Fruit fly (Drosophila melanogaster) whole organism, pupa: Measurements from ENCODE around the gene Eig71Ec.

Experiments used
- CG10348 ChIP-seq: fragments of 200-800 bp; sonication (Bioruptor generic); IDR thresholded peaks from 2 replicates; pipeline ENCODE4 v1.3.6; 2022; ENCODE audit warnings: missing biosample characterization, missing genetic modification characterization
- CG12605 ChIP-seq: fragments of 200-800 bp; sonication (Bioruptor generic); IDR thresholded peaks from 2 replicates; pipeline ENCODE4 v1.3.6; 2022; ENCODE audit warnings: missing biosample characterization, missing genetic modification characterization
- CG13204 ChIP-seq: fragments of 200-800 bp; sonication (Bioruptor generic); optimal IDR thresholded peaks from 2 replicates; lab custom pipeline; 2018; ENCODE audit warnings: missing biosample characterization, mild to moderate bottlenecking, missing genetic modification characterization, moderate library complexity
- CG14655 ChIP-seq: fragments of 200-800 bp; sonication (Bioruptor generic); optimal IDR thresholded peaks from 3 replicates; lab custom pipeline; 2017; ENCODE audit warnings: mild to moderate bottlenecking, missing biosample characterization, missing genetic modification reagents, missing genetic modification characterization
- CG15710 ChIP-seq: fragments of 200-800 bp; sonication (Bioruptor generic); optimal IDR thresholded peaks from 2 replicates; lab custom pipeline; 2018; ENCODE audit warnings: missing biosample characterization, mild to moderate bottlenecking, missing genetic modification characterization, moderate library complexity
- CG17806 ChIP-seq: fragments of 200-800 bp; sonication (Bioruptor generic); optimal IDR thresholded peaks from 2 replicates; lab custom pipeline; 2018; ENCODE audit warnings: missing biosample characterization, mild to moderate bottlenecking, missing genetic modification characterization, moderate library complexity
- CG32121 ChIP-seq: fragments of 200-800 bp; sonication (Bioruptor generic); IDR thresholded peaks from 2 replicates; pipeline ENCODE4 v1.3.6; 2022; ENCODE audit warnings: missing biosample characterization, missing genetic modification characterization
- CG34367 ChIP-seq: fragments of 200-800 bp; sonication (Bioruptor generic); optimal IDR thresholded peaks from 2 replicates; lab custom pipeline; 2018; ENCODE audit warnings: missing biosample characterization, mild to moderate bottlenecking, missing genetic modification characterization
- CG4496 ChIP-seq: fragments of 200-800 bp; sonication (Bioruptor generic); IDR thresholded peaks from 3 replicates; pipeline ENCODE4 v1.3.6; 2022; ENCODE audit warnings: missing biosample characterization, missing genetic modification characterization
- CG8159 ChIP-seq: fragments of 200-800 bp; sonication (Bioruptor generic); optimal IDR thresholded peaks from 3 replicates; lab custom pipeline; 2018; ENCODE audit warnings: missing biosample characterization, mild to moderate bottlenecking, missing genetic modification characterization, moderate library complexity
- CG8301 ChIP-seq: fragments of 200-800 bp; sonication (Bioruptor generic); optimal IDR thresholded peaks from 2 replicates; lab custom pipeline; 2018; ENCODE audit warnings: missing biosample characterization, mild to moderate bottlenecking, missing genetic modification characterization
- CG9948 ChIP-seq: fragments of 200-800 bp; sonication (Bioruptor generic); optimal IDR thresholded peaks from 2 replicates; lab custom pipeline; 2018; ENCODE audit warnings: missing biosample characterization, mild to moderate bottlenecking, missing genetic modification characterization, moderate library complexity
- D1 ChIP-seq: fragments of 200-800 bp; sonication (Bioruptor generic); optimal IDR thresholded peaks from 2 replicates; lab custom pipeline; 2018; ENCODE audit warnings: missing biosample characterization, mild to moderate bottlenecking, missing genetic modification characterization, moderate library complexity
- EcR ChIP-seq: fragments of 200-800 bp; sonication (Bioruptor generic); optimal IDR thresholded peaks from 3 replicates; lab custom pipeline; 2019; ENCODE audit warnings: missing biosample characterization, missing genetic modification characterization, mild to moderate bottlenecking, moderate library complexity, missing genetic modification reagents
- Ets98B ChIP-seq: fragments of 200-800 bp; sonication (Bioruptor generic); IDR thresholded peaks from 2 replicates; pipeline ENCODE4 v1.3.6; 2022; ENCODE audit warnings: missing biosample characterization, missing genetic modification characterization
- Pif1A ChIP-seq: fragments of 200-800 bp; sonication (Bioruptor generic); optimal IDR thresholded peaks from 3 replicates; lab custom pipeline; 2016; ENCODE audit warnings: missing biosample characterization, missing genetic modification characterization
- Pif1B ChIP-seq: fragments of 200-800 bp; sonication (Bioruptor generic); optimal IDR thresholded peaks from 3 replicates; lab custom pipeline; 2016; ENCODE audit warnings: missing biosample characterization, missing genetic modification characterization
- Snoo ChIP-seq: fragments of 200-800 bp; sonication (Bioruptor generic); optimal IDR thresholded peaks from 3 replicates; lab custom pipeline; 2017; ENCODE audit warnings: missing biosample characterization, mild to moderate bottlenecking, missing genetic modification characterization, inconsistent platforms
- fd96Ca ChIP-seq: fragments of 200-800 bp; sonication (Bioruptor generic); IDR thresholded peaks from 3 replicates; pipeline ENCODE4 v1.3.6; 2022; ENCODE audit warnings: missing biosample characterization, missing genetic modification characterization
- gl ChIP-seq: fragments of 200-800 bp; sonication (Bioruptor generic); optimal IDR thresholded peaks from 2 replicates; lab custom pipeline; 2018; ENCODE audit warnings: missing biosample characterization, mild to moderate bottlenecking, missing genetic modification characterization
- rn ChIP-seq: fragments of 200-800 bp; sonication (Bioruptor generic); IDR thresholded peaks from 2 replicates; pipeline ENCODE4 v1.3.6; 2022; ENCODE audit warnings: missing biosample characterization, missing genetic modification characterization

Gene Eig71Ec

DNA sequence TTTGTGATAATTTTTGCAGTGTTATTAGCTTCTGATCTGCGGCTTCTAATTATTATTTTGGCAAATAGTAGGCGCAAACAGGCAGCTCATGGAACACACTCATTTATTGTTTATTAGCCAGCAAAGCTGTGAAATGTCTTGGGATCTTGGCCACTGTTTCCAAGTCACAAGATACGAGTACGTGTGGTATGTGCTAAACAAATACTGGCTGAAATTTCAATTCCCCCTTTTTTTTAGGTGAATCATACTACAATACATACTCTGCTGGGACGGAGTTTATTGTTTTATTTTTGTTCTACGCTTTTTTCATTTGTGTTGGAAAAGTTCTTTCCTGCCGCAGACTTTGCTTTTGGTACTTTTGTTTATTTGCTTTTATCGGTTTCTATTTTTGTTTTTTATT, 21.0 kb downstream of the Eig71Ec start:
- TF ChIP-seq CG12605 (GFP tag; lab: Robert Waterston, UW) (no peak), CG13204 (GFP tag; lab: Kevin White, UChicago) (no peak), gl (tag; lab: Kevin White, UChicago) (no peak), CG32121 (GFP tag; lab: Robert Waterston, UW) (no peak), CG14655 (GFP tag; lab: Kevin White, UChicago) (no peak)

- TF ChIP-seq CG13204 (GFP tag; lab: Kevin White, UChicago) (no peak), rn (GFP tag; lab: Robert Waterston, UW) (no peak), EcR (GFP tag; lab: Kevin White, UChicago) (no peak), CG14655 (GFP tag; lab: Kevin White, UChicago) (no peak), CG15710 (tag; lab: Kevin White, UChicago) (no peak), fd96Ca (GFP tag; lab: Robert Waterston, UW) (no peak), CG8301 (tag; lab: Kevin White, UChicago) (no peak)
These were observed 24.8 kb downstream of the Eig71Ec start for dm6 chr3L:15627295-15627694.

- TF ChIP-seq CG17806 (tag; lab: Kevin White, UChicago), result peak; percentile 94
- TF ChIP-seq CG10348 (GFP tag; lab: Robert Waterston, UW), result no peak; the same call in none of the 2 replicates
- TF ChIP-seq CG32121 (GFP tag; lab: Robert Waterston, UW), result peak; percentile 96
- peak; percentile 98 for TF ChIP-seq CG9948 (tag; lab: Kevin White, UChicago)
- TF ChIP-seq CG8159 (tag; lab: Kevin White, UChicago), result peak; percentile 97
- peak; percentile 87 for TF ChIP-seq CG4496 (GFP tag; lab: Robert Waterston, UW)
- peak; percentile 62 for TF ChIP-seq Pif1A
- TF ChIP-seq CG15710 (tag; lab: Kevin White, UChicago), result peak; percentile 96
- peak; percentile 98 for TF ChIP-seq CG8301 (tag; lab: Kevin White, UChicago)
- peak; percentile 74 for TF ChIP-seq Ets98B
- TF ChIP-seq D1 (tag; lab: Kevin White, UChicago), result peak; percentile 93
- peak; percentile 97 for TF ChIP-seq EcR (GFP tag; lab: Kevin White, UChicago)
- TF ChIP-seq CG13204 (GFP tag; lab: Kevin White, UChicago), result peak; percentile 64
- TF ChIP-seq Snoo (tag; lab: Kevin White, UChicago), result peak; percentile 96
- peak; percentile 90 for TF ChIP-seq CG34367 (tag; lab: Kevin White, UChicago)
- TF ChIP-seq rn (GFP tag; lab: Robert Waterston, UW), result peak; percentile 90
- TF ChIP-seq gl (tag; lab: Kevin White, UChicago), result peak; percentile 49
- peak; percentile 72 for TF ChIP-seq CG12605 (GFP tag; lab: Robert Waterston, UW)
- peak; percentile 98 for TF ChIP-seq CG14655 (GFP tag; lab: Kevin White, UChicago)
- TF ChIP-seq fd96Ca (GFP tag; lab: Robert Waterston, UW), result no peak; the same call in none of the 3 replicates
- peak; percentile 78 for TF ChIP-seq Pif1B (GFP tag; lab: Kevin White, UChicago)
These were observed 26.2 kb downstream of the Eig71Ec start for dm6 chr3L:15625676-15626414.

DNA sequence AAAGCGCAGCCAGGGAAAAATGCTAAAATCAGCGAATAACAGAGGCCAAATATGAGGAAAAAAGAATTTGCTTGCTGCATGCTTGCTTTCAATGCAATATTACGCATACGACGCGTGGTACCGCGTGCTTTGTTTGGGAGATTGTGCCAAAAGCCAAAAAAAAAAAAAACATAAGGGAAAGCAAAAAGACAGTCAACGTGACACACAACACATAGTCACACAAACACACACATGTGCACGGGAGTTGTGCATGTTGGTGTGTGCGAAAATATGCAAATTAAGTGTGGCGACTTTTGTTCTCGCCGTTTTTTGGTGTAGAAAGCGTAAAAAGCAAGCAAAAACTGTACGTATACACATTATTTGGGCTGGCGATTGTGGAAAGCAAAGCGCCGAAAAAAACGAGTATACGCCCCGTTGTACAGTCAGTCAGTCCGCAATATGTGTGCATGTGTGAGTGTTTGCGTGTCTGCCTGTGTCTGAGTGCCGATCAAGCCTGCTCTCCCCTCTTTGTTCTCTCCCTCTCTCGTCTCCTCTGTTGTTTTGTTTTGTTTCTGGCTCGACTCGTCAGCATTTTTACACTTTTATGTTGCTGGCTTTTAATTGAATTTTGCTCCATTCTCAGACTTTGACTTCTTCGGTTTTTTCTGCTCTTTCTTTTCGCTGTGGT, 27.0 kb downstream of the Eig71Ec start:
- TF ChIP-seq CG10348 (GFP tag; lab: Robert Waterston, UW) (no peak), CG4496 (GFP tag; lab: Robert Waterston, UW) (peak; percentile 65; the same call in 2 of the 3 replicates)

dm6 chr3L:15624097-15624496, 28.0 kb downstream of the Eig71Ec start:
- TF ChIP-seq fd96Ca (GFP tag; lab: Robert Waterston, UW), result no peak
- TF ChIP-seq CG4496 (GFP tag; lab: Robert Waterston, UW), result peak; percentile 11; the same call in 1 of the 3 replicates
- TF ChIP-seq, all 21 proteins: peak for 1

DNA sequence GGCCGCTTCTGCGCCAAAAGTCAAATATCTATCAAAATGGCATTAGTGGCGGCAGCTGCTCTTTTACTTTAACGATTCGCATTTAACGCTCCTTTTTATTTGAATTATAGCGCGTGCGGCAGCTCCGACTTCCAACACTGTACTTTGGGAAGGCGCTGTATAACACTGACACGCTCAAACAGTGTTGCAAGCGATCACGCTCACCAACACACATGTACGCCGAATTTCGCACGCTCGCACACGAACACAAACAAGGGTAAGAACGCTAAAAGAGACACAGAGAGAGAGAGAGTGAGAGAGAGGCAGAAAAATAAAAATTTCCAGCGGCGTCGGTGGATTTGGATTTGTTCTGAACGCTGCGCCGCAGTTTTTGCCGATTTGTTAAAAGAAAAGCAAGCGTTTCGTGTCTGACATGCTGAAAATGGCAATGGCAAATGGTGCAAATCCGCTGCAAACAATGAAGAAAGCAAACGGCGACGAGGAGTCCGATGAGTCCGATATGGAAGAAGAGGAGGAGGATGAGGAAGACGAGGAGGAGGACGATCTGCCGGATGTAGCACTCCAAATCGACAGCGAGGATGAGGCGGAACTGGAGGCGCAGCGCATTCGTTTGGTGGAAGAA, 32.3 kb downstream of the Eig71Ec start, which contains the start of gene Phs:
Gene Phs, plus strand, starts transcription at position 276 of the 622 bp plus-strand sequence.
- TF ChIP-seq Pif1A (no peak), CG10348 (GFP tag; lab: Robert Waterston, UW) (no peak), CG12605 (GFP tag; lab: Robert Waterston, UW) (no peak), D1 (tag; lab: Kevin White, UChicago) (peak; percentile 9), fd96Ca (GFP tag; lab: Robert Waterston, UW) (peak; percentile 81), CG9948 (tag; lab: Kevin White, UChicago) (no peak), CG34367 (tag; lab: Kevin White, UChicago) (peak; percentile 44), Pif1B (GFP tag; lab: Kevin White, UChicago) (peak; percentile 63), EcR (GFP tag; lab: Kevin White, UChicago) (peak; percentile 64), CG14655 (GFP tag; lab: Kevin White, UChicago) (no peak), CG32121 (GFP tag; lab: Robert Waterston, UW) (peak; percentile 73), gl (tag; lab: Kevin White, UChicago) (peak; percentile 2), CG8301 (tag; lab: Kevin White, UChicago) (no peak), CG17806 (tag; lab: Kevin White, UChicago) (peak; percentile 27), CG4496 (GFP tag; lab: Robert Waterston, UW) (peak; percentile 82), CG15710 (tag; lab: Kevin White, UChicago) (peak; percentile 46), Snoo (tag; lab: Kevin White, UChicago) (peak; percentile 73), CG13204 (GFP tag; lab: Kevin White, UChicago) (peak; percentile 38), CG8159 (tag; lab: Kevin White, UChicago) (peak; percentile 52), rn (GFP tag; lab: Robert Waterston, UW) (no peak), Ets98B (peak; percentile 76)
